Fruit fly (Drosophila melanogaster) whole organism: Measurements from ENCODE around the gene VhaM9.7-b.

ENCODE experiments used
- CG8478 ChIP-seq: fragments of >200 bp; optimal IDR thresholded peaks from 2 replicates; lab custom pipeline; 2018; ENCODE audit warnings: inconsistent platforms
- Dll ChIP-seq: fragments of >200 bp; optimal IDR thresholded peaks from 2 replicates; lab custom pipeline; 2017
- EcR ChIP-seq, 2 experiments: fragments of >200 bp; optimal IDR thresholded peaks; 2 replicates each; lab custom pipeline; 2017; ENCODE audit warnings: missing biosample characterization in 2 of 2, missing genetic modification characterization in 2 of 2, missing genetic modification reagents in 2 of 2
- pan ChIP-seq: fragments of >200 bp; optimal IDR thresholded peaks from 2 replicates; lab custom pipeline; 2017
- psq ChIP-seq: fragments of >200 bp; optimal IDR thresholded peaks from 2 replicates; lab custom pipeline; 2017
- usp ChIP-seq: fragments of >200 bp; optimal IDR thresholded peaks from 2 replicates; lab custom pipeline; 2017; ENCODE audit warnings: missing biosample characterization, missing genetic modification characterization, mixed read lengths

The VhaM9.7-b gene

DNA sequence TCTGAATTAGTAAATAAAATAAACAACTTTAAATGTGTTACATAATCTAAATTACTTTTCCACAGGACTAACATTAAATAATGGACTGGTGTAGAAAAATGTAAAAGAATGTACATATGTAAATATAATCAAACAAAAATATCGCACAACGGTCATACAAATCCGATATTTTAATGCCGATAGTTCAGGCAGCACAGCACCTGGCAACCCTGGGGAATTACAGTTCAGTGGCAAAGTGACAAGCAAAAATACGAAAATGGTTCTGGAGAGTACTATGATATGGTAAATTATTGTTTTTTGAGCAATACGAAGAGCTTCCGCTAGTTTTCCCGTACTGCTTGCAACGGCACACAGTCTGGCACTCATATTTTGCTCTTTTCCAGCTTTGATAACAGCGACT, 2.8 kb upstream of the VhaM9.7-b start, which contains the start of gene Rpn10:
Gene Rpn10 (plus strand): TSS at position 144 of the 400 bp plus-strand sequence.
- TF ChIP-seq Dll (lab: Kevin White, UChicago) (no peak), psq (lab: Kevin White, UChicago) (no peak), pan (no peak), EcR (GFP tag; optimal IDR thresholded peaks at IDR 0.05; lab: Kevin White, UChicago) (no peak), CG8478 (no peak), usp (no peak)

DNA sequence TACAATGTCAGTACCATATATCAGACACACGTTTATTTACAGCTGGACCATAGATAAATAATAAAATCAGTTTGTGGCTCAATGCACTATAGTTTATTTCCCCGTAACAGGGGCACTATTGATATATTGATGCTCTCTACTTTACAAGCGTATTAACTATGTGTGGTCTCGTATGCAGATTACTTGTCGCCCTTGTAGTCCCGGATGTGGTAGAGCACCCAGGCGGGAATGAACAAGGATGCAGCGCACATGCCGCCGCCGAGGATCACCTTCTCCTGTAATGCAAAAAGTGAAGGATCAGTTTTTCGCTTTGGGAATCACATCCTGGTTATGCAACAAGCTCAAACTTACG, 793 bp upstream of the VhaM9.7-b start:
- TF ChIP-seq Dll (lab: Kevin White, UChicago) (no peak), usp (no peak), EcR (GFP tag; optimal IDR thresholded peaks at IDR 0.05; lab: Kevin White, UChicago) (no peak), pan (no peak), psq (lab: Kevin White, UChicago) (no peak), CG8478 (no peak)

DNA sequence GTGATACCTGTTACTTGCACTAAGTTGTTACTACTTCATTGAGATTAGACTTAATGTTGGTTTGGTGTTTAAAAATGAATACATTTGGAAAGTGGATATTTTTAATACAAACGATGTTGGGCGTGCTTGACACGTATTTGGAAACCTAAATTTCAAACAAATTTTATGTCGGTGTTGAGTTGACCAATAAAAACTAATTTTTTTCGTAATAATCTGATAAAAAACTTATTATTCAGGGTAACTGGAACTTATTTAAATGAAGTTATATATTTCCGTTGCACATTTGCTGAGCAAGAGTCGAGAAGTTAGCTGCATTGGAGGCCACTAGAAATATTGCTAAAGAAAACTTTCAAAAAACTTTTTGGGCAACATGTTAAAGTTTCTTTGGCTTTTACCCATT, 2.4 kb downstream of the VhaM9.7-b start, which contains the start of gene CG33290:
Gene CG33290 (plus strand): TSS at position 301 of the 400 bp plus-strand sequence.
- TF ChIP-seq Dll (lab: Kevin White, UChicago) (no peak), usp (no peak), psq (lab: Kevin White, UChicago) (no peak), EcR (GFP tag; optimal IDR thresholded peaks at IDR 0.05; lab: Kevin White, UChicago) (no peak), pan (no peak), CG8478 (no peak)

DNA sequence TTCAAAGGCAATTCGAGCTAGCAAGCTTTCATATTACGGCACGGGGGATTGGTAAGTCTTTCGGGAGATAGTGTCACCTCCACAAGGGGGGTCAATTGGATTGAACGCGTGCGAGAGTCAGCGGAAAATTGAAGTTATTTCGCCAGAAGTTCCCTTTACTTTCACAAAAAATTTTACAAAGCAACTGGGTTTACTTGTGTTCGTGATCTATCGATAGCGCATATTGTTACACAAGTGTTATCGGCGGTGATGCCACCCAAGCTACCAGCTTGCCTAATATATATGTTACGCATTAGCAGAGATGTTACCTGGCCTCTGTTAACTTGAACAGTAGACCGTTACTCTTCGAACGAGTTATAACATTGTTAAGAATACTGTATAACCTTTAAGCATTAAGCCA, 15.1 kb downstream of the VhaM9.7-b start, which contains the start of gene Wnk:
Gene Wnk (minus strand): TSS at position 177 of the 400 bp plus-strand sequence.
- TF ChIP-seq psq (lab: Kevin White, UChicago): no peak
- TF ChIP-seq Dll (lab: Kevin White, UChicago): no peak
- no peak for TF ChIP-seq pan
- no peak for TF ChIP-seq usp
- TF ChIP-seq EcR (GFP tag; optimal IDR thresholded peaks at IDR 0.05; lab: Kevin White, UChicago): no peak
- TF ChIP-seq CG8478: no peak

DNA sequence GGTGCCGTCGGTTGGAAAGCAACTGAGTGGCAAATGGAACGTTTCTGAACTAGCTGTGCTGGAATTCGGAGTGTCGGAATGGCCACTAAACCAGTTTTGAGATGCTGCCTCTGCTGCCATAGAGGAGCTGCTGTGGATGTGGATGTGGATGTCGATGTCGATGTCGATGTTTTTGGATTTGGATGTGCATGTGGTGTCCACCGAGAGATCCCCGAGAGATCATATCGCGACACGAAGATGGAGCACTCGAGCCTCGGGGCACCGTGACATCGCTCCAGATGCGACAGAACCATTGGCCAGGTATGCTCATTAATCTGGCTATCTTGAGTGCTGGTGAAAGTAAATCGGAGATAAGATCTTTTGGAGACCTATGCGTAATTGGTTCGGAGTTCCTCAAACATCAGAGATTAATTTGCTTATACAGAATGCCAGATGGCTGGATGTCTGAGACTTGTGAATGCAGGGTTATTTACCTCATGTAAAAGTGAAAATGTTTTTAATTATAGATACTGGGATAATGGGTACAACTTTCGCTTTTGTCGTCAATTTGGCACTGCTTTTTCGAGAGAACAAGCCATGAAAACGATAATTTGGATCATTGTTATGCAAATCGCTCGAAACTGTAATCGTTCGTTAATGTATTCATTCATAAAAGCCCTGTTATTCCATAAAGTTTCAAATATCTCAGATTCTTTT, 18.7 kb downstream of the VhaM9.7-b start, which contains the start of gene CG7173:
Gene CG7173 (minus strand): TSS at position 51 of the 696 bp plus-strand sequence.
- TF ChIP-seq CG8478: no peak

DNA sequence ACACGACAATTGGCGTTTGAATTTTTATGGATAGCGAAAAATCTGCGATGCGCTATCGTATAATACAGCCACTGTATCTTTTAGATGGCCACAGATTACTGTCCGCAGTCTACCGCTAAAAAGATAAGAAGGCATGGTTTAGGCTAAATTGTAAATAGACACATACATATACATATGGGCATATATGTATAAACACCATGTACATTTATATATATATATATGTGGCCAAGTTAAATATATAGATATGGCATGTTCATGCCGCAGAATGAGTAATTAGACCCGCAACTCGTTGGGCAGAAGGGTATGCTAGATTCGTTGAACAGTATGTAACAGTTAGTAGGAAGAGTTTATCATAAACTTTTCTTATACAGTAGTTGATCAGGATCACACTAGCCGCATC, 22.4 kb downstream of the VhaM9.7-b start, which contains the start of gene CapaR:
Gene CapaR (minus strand): TSS at position 101 of the 400 bp plus-strand sequence.
- TF ChIP-seq Dll (lab: Kevin White, UChicago) (no peak), EcR (GFP tag; optimal IDR thresholded peaks at IDR 0.05; lab: Kevin White, UChicago) (no peak), pan (no peak), usp (no peak), psq (lab: Kevin White, UChicago) (no peak), CG8478 (no peak)

DNA sequence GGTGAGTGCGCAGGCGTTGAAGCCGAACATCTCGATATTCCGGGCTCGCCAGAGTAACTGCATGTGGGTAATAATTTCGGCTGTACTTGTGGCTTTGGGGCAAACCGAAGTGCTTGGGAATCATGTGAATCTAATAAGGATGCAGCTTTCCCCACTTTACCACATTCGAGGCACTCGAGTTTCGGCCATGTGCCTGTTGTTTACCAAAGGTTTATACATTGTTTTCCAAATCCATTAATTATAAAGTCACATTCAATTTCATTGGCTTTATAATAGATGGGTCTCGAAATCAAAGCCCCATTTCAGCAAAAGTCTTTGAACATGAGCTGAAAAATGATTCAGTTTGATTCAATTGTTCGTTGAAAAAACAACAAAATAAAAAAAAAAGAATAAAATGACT, 25.5 kb downstream of the VhaM9.7-b start, which contains the start of gene CG7634:
Gene CG7634 (plus strand): TSS at position 301 of the 400 bp plus-strand sequence.
- TF ChIP-seq usp (no peak), psq (lab: Kevin White, UChicago) (no peak), CG8478 (no peak), EcR (GFP tag; optimal IDR thresholded peaks at IDR 0.05; lab: Kevin White, UChicago) (no peak), Dll (lab: Kevin White, UChicago) (no peak), pan (no peak)

DNA sequence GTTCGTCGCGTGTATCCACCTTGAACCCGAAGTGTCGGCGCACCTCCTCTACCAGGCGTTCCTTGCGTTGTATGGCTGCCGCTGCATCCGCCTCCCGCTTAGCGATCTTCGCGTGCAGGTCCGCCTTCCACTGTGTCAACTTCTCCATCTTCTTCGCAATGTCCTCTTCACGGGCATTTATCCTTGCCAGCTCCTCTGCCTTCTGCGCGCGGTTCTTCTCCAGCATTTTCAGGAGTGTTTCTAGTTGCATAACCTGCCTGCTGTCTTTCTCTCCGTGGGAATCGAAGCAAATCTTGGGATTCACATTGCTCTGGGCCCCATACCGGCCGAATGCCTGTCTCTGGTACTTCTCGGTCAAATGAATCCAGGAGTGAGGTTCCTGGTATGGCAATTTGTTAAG, 28.6 kb downstream of the VhaM9.7-b start:
- TF ChIP-seq pan (no peak), Dll (lab: Kevin White, UChicago) (no peak), EcR (GFP tag; optimal IDR thresholded peaks at IDR 0.05; lab: Kevin White, UChicago) (no peak), usp (no peak), psq (lab: Kevin White, UChicago) (no peak), CG8478 (no peak)

DNA sequence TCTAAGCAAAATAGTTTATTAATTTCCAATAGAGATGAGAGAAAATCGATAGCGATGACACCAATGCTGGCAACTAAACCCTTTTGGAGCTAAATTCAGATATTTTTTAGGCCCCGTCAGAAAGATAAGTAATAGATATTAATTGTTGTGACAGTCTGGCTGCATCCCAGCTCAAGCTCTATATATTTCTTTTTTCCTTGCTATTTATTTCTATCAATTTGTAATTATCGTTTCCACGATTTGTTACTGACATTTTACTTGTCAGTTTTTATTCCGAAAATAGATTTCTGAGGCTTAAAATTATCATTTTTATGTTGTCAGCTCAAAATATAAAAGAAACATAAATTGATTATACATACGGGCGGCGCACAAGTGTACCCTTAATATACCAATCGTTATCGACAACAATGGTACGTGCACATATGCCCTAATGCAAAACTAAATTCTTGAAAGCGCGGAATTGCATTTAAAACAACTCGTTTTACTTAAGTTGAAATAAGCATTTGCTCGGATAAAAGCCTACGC, 29.2 kb downstream of the VhaM9.7-b start, which contains the start of the genes CRIF and SMC5:
Gene CRIF (minus strand): TSS at position 51 of the 525 bp plus-strand sequence.
Gene SMC5 (plus strand): TSS at position 329 of the 525 bp plus-strand sequence.
- no peak for TF ChIP-seq EcR (GFP tag; optimal IDR thresholded peaks at IDR 0.05; lab: Kevin White, UChicago)
- no peak for TF ChIP-seq Dll (lab: Kevin White, UChicago)
- TF ChIP-seq usp: no peak
- no peak for TF ChIP-seq CG8478
- no peak for TF ChIP-seq psq (lab: Kevin White, UChicago)
- TF ChIP-seq pan: no peak

DNA sequence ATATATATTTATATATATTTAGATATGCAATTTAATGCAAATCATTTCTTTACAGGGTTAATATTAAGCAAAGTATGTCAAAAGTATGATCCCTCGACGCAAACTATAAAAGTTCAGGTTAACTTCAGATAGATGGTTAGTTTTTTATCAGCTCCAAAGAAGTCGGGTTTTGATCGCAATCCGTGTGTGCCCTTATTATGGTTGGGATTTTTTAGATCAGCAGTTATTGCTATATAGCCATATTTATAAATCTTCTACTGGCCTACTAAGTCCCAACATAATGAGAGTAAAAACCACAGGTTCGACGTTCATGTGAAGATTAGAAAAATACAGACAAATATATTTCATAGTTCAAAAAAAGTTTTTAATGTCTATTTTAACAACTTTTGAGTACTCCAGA, 34.2 kb downstream of the VhaM9.7-b start, which contains the start of gene EMC10:
Gene EMC10 (plus strand): TSS at position 301 of the 400 bp plus-strand sequence.
- TF ChIP-seq usp (no peak), EcR (GFP tag; optimal IDR thresholded peaks at IDR 0.05; lab: Kevin White, UChicago) (no peak), pan (no peak), CG8478 (no peak), Dll (lab: Kevin White, UChicago) (no peak), psq (lab: Kevin White, UChicago) (no peak)

DNA sequence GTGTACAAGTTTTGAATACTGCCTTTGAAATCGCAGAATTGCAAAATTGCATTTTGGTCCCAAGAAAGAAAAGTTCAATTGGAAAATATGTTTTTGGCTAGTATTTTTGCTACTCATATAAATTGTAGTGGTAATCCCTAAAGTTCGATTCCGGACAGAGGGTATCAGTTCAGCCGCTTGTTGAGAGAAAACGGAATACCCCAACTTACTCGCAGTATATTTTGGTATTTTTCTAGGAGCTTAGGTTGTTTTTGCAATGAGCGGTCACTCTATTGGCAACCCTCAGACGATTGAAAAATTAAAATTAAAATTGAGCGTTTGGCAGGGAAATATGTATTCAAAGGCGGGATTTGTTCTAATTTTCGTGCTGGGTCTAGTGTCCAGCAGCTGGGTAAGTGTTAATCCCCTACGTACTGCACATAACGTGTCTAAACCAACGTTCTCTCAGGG, 34.7 kb downstream of the VhaM9.7-b start:
- TF ChIP-seq pan (no peak), Dll (lab: Kevin White, UChicago) (no peak), EcR (GFP tag; optimal IDR thresholded peaks at IDR 0.05; lab: Kevin White, UChicago) (no peak), usp (no peak), psq (lab: Kevin White, UChicago) (no peak), CG8478 (no peak)

DNA sequence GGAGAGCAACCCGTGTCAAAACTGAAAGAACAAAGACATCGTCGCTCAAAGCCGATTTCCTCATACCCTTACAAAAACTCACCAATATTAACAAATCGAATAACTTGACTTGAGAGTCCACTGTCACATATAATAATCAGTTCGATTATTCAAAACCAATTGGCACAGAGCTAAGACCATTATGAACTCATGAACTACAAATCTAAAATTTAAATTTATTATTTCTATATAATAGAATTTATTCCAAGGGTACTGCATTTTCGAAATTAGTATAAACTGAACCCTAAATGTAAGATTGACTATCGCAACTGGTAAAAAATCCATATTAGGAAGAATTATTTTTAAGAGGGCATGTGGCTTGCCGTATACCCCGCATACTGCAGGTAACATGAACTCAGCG, 42.3 kb downstream of the VhaM9.7-b start:
- TF ChIP-seq psq (lab: Kevin White, UChicago) (no peak), usp (no peak), Dll (lab: Kevin White, UChicago) (no peak), CG8478 (no peak)
